Worm (Caenorhabditis elegans) whole organism, midembryonic: ENCODE results near the gene F20A1.6.
A peak's percentile ranks its signal among the peaks of the same experiment; 100 is the strongest.
"Not testable (repeated sequence)": the region's sequence is repeated elsewhere in the genome, so short reads cannot be mapped to it uniquely, and the experiment has no call there.

Source experiments
- T22C8.4 ChIP-seq: fragments of 200-800 bp; sonication (Bioruptor generic); IDR thresholded peaks from 2 replicates; pipeline ENCODE4 v1.3.6; 2022; ENCODE audit warnings: missing genetic modification characterization, missing compliant biosample characterization
- cog-1 ChIP-seq: sonication (generic microtip); optimal IDR thresholded peaks from 2 replicates; lab custom pipeline; 2016; ENCODE audit warnings: missing genetic modification characterization, missing compliant biosample characterization
- flt-1 ChIP-seq: fragments of 200-800 bp; sonication (Bioruptor generic); IDR thresholded peaks from 2 replicates; pipeline ENCODE4 v1.3.6; 2022; ENCODE audit warnings: missing genetic modification characterization, missing compliant biosample characterization
- klf-2 ChIP-seq: fragments of 200-800 bp; sonication (Bioruptor generic); conservative IDR thresholded peaks from 2 replicates; pipeline ENCODE4 v1.3.6; 2022; ENCODE audit warnings: missing genetic modification reagents, missing genetic modification characterization, missing compliant biosample characterization
- med-1 ChIP-seq: sonication (generic microtip); optimal IDR thresholded peaks from 2 replicates; lab custom pipeline; 2017; ENCODE audit warnings: missing genetic modification characterization, mild to moderate bottlenecking, missing compliant biosample characterization, antibody characterized with exemption, missing genetic modification reagents; ENCODE audit not compliant: insufficient read depth
- ref-1 ChIP-seq: fragments of 200-800 bp; sonication (Bioruptor generic); conservative IDR thresholded peaks from 2 replicates; pipeline ENCODE4 v1.3.6; 2022; ENCODE audit warnings: missing genetic modification reagents, missing genetic modification characterization, missing compliant biosample characterization
- tab-1 ChIP-seq: fragments of 200-800 bp; sonication (Bioruptor generic); IDR thresholded peaks from 2 replicates; pipeline ENCODE4 v1.3.6; 2022; ENCODE audit warnings: missing genetic modification characterization, missing compliant biosample characterization
- ztf-23 ChIP-seq: fragments of 200-800 bp; sonication (Bioruptor generic); IDR thresholded peaks from 2 replicates; pipeline ENCODE4 v1.3.6; 2022; ENCODE audit warnings: missing genetic modification reagents, missing genetic modification characterization, missing compliant biosample characterization
- ztf-29 ChIP-seq: fragments of 200-800 bp; sonication (Bioruptor generic); IDR thresholded peaks from 2 replicates; pipeline ENCODE4 v1.3.6; 2022; ENCODE audit warnings: missing genetic modification reagents, missing genetic modification characterization, missing compliant biosample characterization

F20A1.6 gene

ce11 chrV:7027055-7027454, at the start of gene F20A1.6:
Gene F20A1.6 (minus strand): TSS chrV:7027155.
- no peak for TF ChIP-seq T22C8.4 (GFP tag; lab: Robert Waterston, UW)
- no peak for TF ChIP-seq ztf-23
- TF ChIP-seq ztf-29 (GFP tag; lab: Robert Waterston, UW): no peak
- no peak for TF ChIP-seq cog-1
- no peak for TF ChIP-seq klf-2 (GFP tag; lab: Robert Waterston, UW)
- no peak for TF ChIP-seq tab-1 (GFP tag; lab: Robert Waterston, UW)
- TF ChIP-seq med-1 (GFP tag; lab: Kevin White, UChicago): no peak
- no peak for TF ChIP-seq ref-1 (GFP tag; lab: Robert Waterston, UW)
- no peak for TF ChIP-seq flt-1 (GFP tag; lab: Robert Waterston, UW)

ce11 chrV:7076161-7076560, 49.2 kb upstream of the F20A1.6 start:
- TF ChIP-seq klf-2 (GFP tag; lab: Robert Waterston, UW) (no peak), ztf-23 (no peak), cog-1 (no peak), ztf-29 (GFP tag; lab: Robert Waterston, UW) (no peak), flt-1 (GFP tag; lab: Robert Waterston, UW) (no peak), med-1 (GFP tag; lab: Kevin White, UChicago) (no peak), ref-1 (GFP tag; lab: Robert Waterston, UW) (no peak), tab-1 (GFP tag; lab: Robert Waterston, UW) (no peak), T22C8.4 (GFP tag; lab: Robert Waterston, UW) (no peak)

ce11 chrV:7075646-7076045, 48.7 kb upstream of the F20A1.6 start, which contains the start of gene npa-1:
Gene npa-1 (plus strand): TSS chrV:7075787.
- TF ChIP-seq flt-1 (GFP tag; lab: Robert Waterston, UW): no peak
- TF ChIP-seq klf-2 (GFP tag; lab: Robert Waterston, UW): no peak
- TF ChIP-seq ztf-23: no peak
- TF ChIP-seq ztf-29 (GFP tag; lab: Robert Waterston, UW): no peak
- TF ChIP-seq ref-1 (GFP tag; lab: Robert Waterston, UW): no peak
- no peak for TF ChIP-seq cog-1
- TF ChIP-seq med-1 (GFP tag; lab: Kevin White, UChicago): no peak
- no peak for TF ChIP-seq T22C8.4 (GFP tag; lab: Robert Waterston, UW)
- no peak for TF ChIP-seq tab-1 (GFP tag; lab: Robert Waterston, UW)

ce11 chrV:7072309-7072708, 45.4 kb upstream of the F20A1.6 start, which contains the start of gene F27B10.1:
Gene F27B10.1 (plus strand): TSS chrV:7072609.
- TF ChIP-seq cog-1: no peak
- TF ChIP-seq ztf-23: no peak
- no peak for TF ChIP-seq med-1 (GFP tag; lab: Kevin White, UChicago)

- no peak for TF ChIP-seq flt-1 (GFP tag; lab: Robert Waterston, UW)
- no peak for TF ChIP-seq ztf-29 (GFP tag; lab: Robert Waterston, UW)
- no peak for TF ChIP-seq klf-2 (GFP tag; lab: Robert Waterston, UW)
- TF ChIP-seq ztf-23: no peak
- TF ChIP-seq T22C8.4 (GFP tag; lab: Robert Waterston, UW): no peak
- no peak for TF ChIP-seq med-1 (GFP tag; lab: Kevin White, UChicago)
- TF ChIP-seq tab-1 (GFP tag; lab: Robert Waterston, UW): no peak
- no peak for TF ChIP-seq ref-1 (GFP tag; lab: Robert Waterston, UW)
- TF ChIP-seq cog-1: no peak
These were observed 42.6 kb upstream of the F20A1.6 start for ce11 chrV:7069605-7070004.

- no peak for TF ChIP-seq flt-1 (GFP tag; lab: Robert Waterston, UW)
- no peak for TF ChIP-seq tab-1 (GFP tag; lab: Robert Waterston, UW)
- TF ChIP-seq T22C8.4 (GFP tag; lab: Robert Waterston, UW): no peak
- no peak for TF ChIP-seq ztf-23
These were observed 41.9 kb upstream of the F20A1.6 start for ce11 chrV:7068861-7069260.

- TF ChIP-seq ref-1 (GFP tag; lab: Robert Waterston, UW) (no peak), ztf-29 (GFP tag; lab: Robert Waterston, UW) (no peak), cog-1 (no peak), ztf-23 (no peak), flt-1 (GFP tag; lab: Robert Waterston, UW) (no peak), tab-1 (GFP tag; lab: Robert Waterston, UW) (no peak), klf-2 (GFP tag; lab: Robert Waterston, UW) (no peak), med-1 (GFP tag; lab: Kevin White, UChicago) (no peak), T22C8.4 (GFP tag; lab: Robert Waterston, UW) (no peak)
These were observed 38.3 kb upstream of the F20A1.6 start, which contains the start of gene Y57E12AR.1 for ce11 chrV:7065226-7065625. Gene Y57E12AR.1 (minus strand): TSS chrV:7065326.

ce11 chrV:7062790-7063189, 35.8 kb upstream of the F20A1.6 start, which contains the start of gene tmem-258:
Gene tmem-258 (plus strand): TSS chrV:7063174.
- TF ChIP-seq ref-1, klf-2, tab-1 (GFP tag; lab: Robert Waterston, UW): not testable (repeated sequence)

ce11 chrV:7060396-7060795, 33.4 kb upstream of the F20A1.6 start, which contains the start of the genes Y57E12AL.6 and Y57E12AL.1:
Gene Y57E12AL.6 (minus strand): TSS chrV:7060470.
Gene Y57E12AL.1 (plus strand): TSS chrV:7060530.
- TF ChIP-seq ztf-29 (GFP tag; lab: Robert Waterston, UW) (0 out of 2 replicates have a peak, but pooled peaks have one; percentile 15), cog-1 (peak; percentile 43), med-1 (GFP tag; lab: Kevin White, UChicago) (peak; percentile 56), flt-1 (GFP tag; lab: Robert Waterston, UW) (peak; percentile 54), ref-1 (GFP tag; lab: Robert Waterston, UW) (no peak), T22C8.4 (GFP tag; lab: Robert Waterston, UW) (peak; percentile 54), ztf-23 (peak; percentile 80), tab-1 (GFP tag; lab: Robert Waterston, UW) (0 out of 2 replicates have a peak, but pooled peaks have one; percentile 38), klf-2 (GFP tag; lab: Robert Waterston, UW) (peak; percentile 50; the same call in 1 of the 2 replicates)
